Fruit fly (Drosophila melanogaster): ENCODE data around the gene hec.
A peak's percentile ranks its signal among the peaks of the same experiment; 100 is the strongest.

The hec gene

dm6 chrX:12937825-12938520, 19.3 kb downstream of the hec start (continued):
- TF ChIP-seq CG2116 (GFP tag; optimal IDR thresholded peaks at IDR 0.05) = no peak
- TF ChIP-seq CG9797 (GFP tag; optimal IDR thresholded peaks at IDR 0.05) = no peak
- TF ChIP-seq Sry-β (GFP tag; optimal IDR thresholded peaks at IDR 0.05) = no peak
- TF ChIP-seq br (optimal IDR thresholded peaks at IDR 0.05) = no peak
- TF ChIP-seq vfl (GFP tag; optimal IDR thresholded peaks at IDR 0.05) = no peak
- peak; percentile 77 for TF ChIP-seq ewg (GFP tag; optimal IDR thresholded peaks at IDR 0.05)
- TF ChIP-seq gsb-n (tag; optimal IDR thresholded peaks at IDR 0.05) = no peak
- no peak for TF ChIP-seq hkb (optimal IDR thresholded peaks at IDR 0.05)
- TF ChIP-seq hkb (GFP tag; IDR thresholded peaks at IDR 0.05) = 0 out of 2 replicates have a peak, but pooled peaks have one; percentile 27
- TF ChIP-seq p53 (GFP tag; optimal IDR thresholded peaks at IDR 0.05) = no peak
- peak; percentile 76 for TF ChIP-seq CG2678 (tag; optimal IDR thresholded peaks at IDR 0.05)
- TF ChIP-seq Nf-YC (tag; optimal IDR thresholded peaks at IDR 0.05) = peak; percentile 61
- peak; percentile 48 for TF ChIP-seq Deaf1 (tag; optimal IDR thresholded peaks at IDR 0.05)
- no peak for TF ChIP-seq crp (GFP tag; optimal IDR thresholded peaks at IDR 0.05)
- no peak for TF ChIP-seq sens-2 (GFP tag; IDR thresholded peaks at IDR 0.05)
- no peak for TF ChIP-seq CG13123 (GFP tag; optimal IDR thresholded peaks at IDR 0.05)
- no peak for TF ChIP-seq chm (GFP tag; IDR thresholded peaks at IDR 0.05)
- no peak for TF ChIP-seq CG7271 (tag; optimal IDR thresholded peaks at IDR 0.05)
- TF ChIP-seq Awh (GFP tag; IDR thresholded peaks at IDR 0.05) = 0 out of 2 replicates have a peak, but pooled peaks have one; percentile 15
- TF ChIP-seq HmgD (GFP tag; optimal IDR thresholded peaks at IDR 0.05) = no peak
- TF ChIP-seq aop (GFP tag; IDR thresholded peaks at IDR 0.05) = no peak
- TF ChIP-seq CG42726 (GFP tag; IDR thresholded peaks at IDR 0.05; ENCODE audit: partially characterized antibody) = no peak
- TF ChIP-seq CG9876 (GFP tag; optimal IDR thresholded peaks at IDR 0.05) = no peak
- no peak for TF ChIP-seq trem (tag; optimal IDR thresholded peaks at IDR 0.05)
- no peak for TF ChIP-seq hb (GFP tag; IDR thresholded peaks at IDR 0.05; ENCODE audit: partially characterized antibody)
- no peak for TF ChIP-seq H15 (GFP tag; IDR thresholded peaks at IDR 0.05)
- no peak for TF ChIP-seq chif (GFP tag; optimal IDR thresholded peaks at IDR 0.05)
- no peak for TF ChIP-seq CG1529 (GFP tag; optimal IDR thresholded peaks at IDR 0.05)
- TF ChIP-seq CG18599 (GFP tag; optimal IDR thresholded peaks at IDR 0.05) = peak; percentile 82
- TF ChIP-seq CG32532 (GFP tag; IDR thresholded peaks at IDR 0.05) = peak; percentile 30; the same call in 1 of the 2 replicates
- peak; percentile 61 for TF ChIP-seq CG15269 (tag; optimal IDR thresholded peaks at IDR 0.05)
- TF ChIP-seq CG16813 (GFP tag; IDR thresholded peaks at IDR 0.05; ENCODE audit: partially characterized antibody) = no peak
- no peak for TF ChIP-seq dati (GFP tag; IDR thresholded peaks at IDR 0.05)
- no peak for TF ChIP-seq CG15601 (tag; optimal IDR thresholded peaks at IDR 0.05)
- no peak for TF ChIP-seq ro (GFP tag; IDR thresholded peaks at IDR 0.05)
- no peak for TF ChIP-seq D19B (GFP tag; optimal IDR thresholded peaks at IDR 0.05)
- peak; percentile 49 for TF ChIP-seq abd-A (tag; optimal IDR thresholded peaks at IDR 0.05)
- peak; percentile 54 for TF ChIP-seq CoRest (tag; optimal IDR thresholded peaks at IDR 0.05)
- TF ChIP-seq run (tag; optimal IDR thresholded peaks at IDR 0.05) = no peak
- TF ChIP-seq CG10147 (GFP tag; optimal IDR thresholded peaks at IDR 0.05) = peak; percentile 60
- TF ChIP-seq fru (optimal IDR thresholded peaks at IDR 0.05) = no peak
- 0 out of 2 replicates have a peak, but pooled peaks have one; percentile 17 for TF ChIP-seq klu (GFP tag; IDR thresholded peaks at IDR 0.05)
- TF ChIP-seq HLHmδ (GFP tag; optimal IDR thresholded peaks at IDR 0.05) = no peak
- peak; percentile 53 for TF ChIP-seq CG12391 (tag; optimal IDR thresholded peaks at IDR 0.05)
- TF ChIP-seq CG8359 (GFP tag; optimal IDR thresholded peaks at IDR 0.05; ENCODE audit: borderline replicate concordance) = no peak
- no peak for TF ChIP-seq Ada2b (GFP tag; IDR thresholded peaks at IDR 0.05)
- peak; percentile 53 for TF ChIP-seq Oli (tag; optimal IDR thresholded peaks at IDR 0.05)
- TF ChIP-seq rib (GFP tag; IDR thresholded peaks at IDR 0.05) = no peak
- no peak for TF ChIP-seq Camta (GFP tag; optimal IDR thresholded peaks at IDR 0.05)
- TF ChIP-seq salm (tag; optimal IDR thresholded peaks at IDR 0.05) = no peak

All from whole organism, embryonic.